Worm (Caenorhabditis elegans) whole organism, L3 larva: ENCODE results near the gene sorf-1.

Experiments
- elt-3 ChIP-seq, 3 experiments: fragments of 150-350 bp in 1 of 3; sonication (generic microtip) in 2 of 3; optimal IDR thresholded peaks; 2 replicates in 2 of 3; 4 replicates in 1 of 3; lab custom pipeline; 2014 to 2017; ENCODE audit warnings: missing biosample characterization in 3 of 3, missing genetic modification characterization in 3 of 3
- fkh-2 ChIP-seq: fragments of 150-350 bp; optimal IDR thresholded peaks from 2 replicates; lab custom pipeline; 2014; ENCODE audit warnings: missing biosample characterization, missing genetic modification reagents, missing genetic modification characterization

DNA sequence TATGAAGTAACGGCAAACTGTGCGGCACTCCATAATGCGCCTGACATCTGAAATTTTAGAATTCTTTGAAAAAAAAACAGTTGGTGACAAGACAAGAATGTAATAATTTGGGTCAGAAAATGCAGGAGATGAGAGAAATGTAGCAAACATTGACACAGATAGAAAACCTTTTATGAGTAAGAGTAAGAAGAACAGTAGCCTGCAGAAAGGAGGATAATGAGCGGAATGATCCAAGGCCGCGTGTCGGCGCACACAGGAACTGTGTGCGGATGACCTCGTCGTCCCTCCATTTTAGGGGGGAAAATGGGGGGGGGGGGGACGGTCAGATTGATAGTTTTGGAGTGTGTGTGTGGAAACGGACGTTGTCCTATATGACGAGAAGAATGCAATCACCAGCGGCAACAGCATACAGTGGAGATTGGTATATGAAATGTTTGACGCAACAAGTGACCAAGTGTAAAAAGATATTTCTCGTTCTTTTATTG is 35.7 kb upstream of the sorf-1 start, which contains the start of gene dhs-27:
- no peak for TF ChIP-seq fkh-2 (tag; lab: Kevin White, UChicago)
- TF ChIP-seq elt-3 (tag; optimal IDR thresholded peaks at IDR 0.05; lab: Kevin White, UChicago): no peak
